Worm (Caenorhabditis elegans) whole organism, mixed stage, embryonic: ENCODE data around the gene F59A7.11.

Source experiments
- ceh-83 ChIP-seq: fragments of 200-800 bp; sonication (Bioruptor generic); optimal IDR thresholded peaks from 2 replicates; lab custom pipeline; 2018; ENCODE audit warnings: mild to moderate bottlenecking, missing genetic modification characterization, missing compliant biosample characterization
- elt-1 ChIP-seq: sonication (generic microtip); optimal IDR thresholded peaks from 2 replicates; lab custom pipeline; 2017; ENCODE audit warnings: missing genetic modification characterization, mild to moderate bottlenecking, missing compliant biosample characterization, antibody characterized with exemption, moderate library complexity, borderline replicate concordance; ENCODE audit not compliant: insufficient read depth
- ham-2 ChIP-seq: fragments of 200-800 bp; sonication (Bioruptor generic); optimal IDR thresholded peaks from 2 replicates; lab custom pipeline; 2018; ENCODE audit warnings: mild to moderate bottlenecking, missing genetic modification characterization, missing compliant biosample characterization
- nhr-28 ChIP-seq: fragments of 150-350 bp; optimal IDR thresholded peaks from 2 replicates; lab custom pipeline; 2014; ENCODE audit warnings: missing biosample characterization, missing genetic modification characterization
- pha-4 ChIP-seq: fragments of 150-350 bp; optimal IDR thresholded peaks from 2 replicates; lab custom pipeline; 2018; ENCODE audit warnings: missing biosample characterization, missing genetic modification reagents, missing genetic modification characterization
- unc-39 ChIP-seq: fragments of 150-350 bp; optimal IDR thresholded peaks from 2 replicates; lab custom pipeline; 2014; ENCODE audit warnings: missing biosample characterization, missing genetic modification characterization

DNA sequence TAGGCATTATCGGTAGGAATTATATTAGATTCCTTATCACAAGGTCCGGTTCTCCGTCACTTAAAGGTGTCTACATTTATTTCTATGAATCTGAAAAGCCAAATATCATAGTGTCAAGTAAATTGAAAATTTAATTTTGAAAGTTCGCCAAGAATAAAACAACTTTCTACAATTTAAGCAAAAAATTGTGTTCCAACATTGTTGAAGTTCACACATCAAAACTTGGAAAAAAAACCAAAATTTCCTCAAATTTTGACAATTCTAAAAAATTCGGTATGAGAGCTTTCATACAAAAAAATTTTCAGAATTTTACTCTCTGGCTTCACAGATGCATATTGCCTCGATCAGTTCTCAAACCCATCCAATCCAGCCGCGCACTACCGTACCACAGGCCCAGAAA lies 1.9 kb downstream of the F59A7.11 start, which contains the start of gene F59A7.7:
- TF ChIP-seq ham-2 (GFP tag; lab: Kevin White, UChicago) (no peak), ceh-83 (GFP tag; lab: Kevin White, UChicago) (no peak), pha-4 (tag; lab: Kevin White, UChicago) (no peak), nhr-28 (tag; lab: Kevin White, UChicago) (no peak), elt-1 (tag; lab: Kevin White, UChicago) (no peak), unc-39 (tag; lab: Kevin White, UChicago) (no peak)
